Worm (Caenorhabditis elegans) whole organism, midembryonic: ENCODE measurements around the gene C56C10.9.

Source experiments
- T22C8.4 ChIP-seq: fragments of 200-800 bp; sonication (Bioruptor generic); IDR thresholded peaks from 2 replicates; pipeline ENCODE4 v1.3.6; 2022; ENCODE audit warnings: missing genetic modification characterization, missing compliant biosample characterization
- cog-1 ChIP-seq: sonication (generic microtip); optimal IDR thresholded peaks from 2 replicates; lab custom pipeline; 2016; ENCODE audit warnings: missing genetic modification characterization, missing compliant biosample characterization
- flt-1 ChIP-seq: fragments of 200-800 bp; sonication (Bioruptor generic); IDR thresholded peaks from 2 replicates; pipeline ENCODE4 v1.3.6; 2022; ENCODE audit warnings: missing genetic modification characterization, missing compliant biosample characterization
- klf-2 ChIP-seq: fragments of 200-800 bp; sonication (Bioruptor generic); conservative IDR thresholded peaks from 2 replicates; pipeline ENCODE4 v1.3.6; 2022; ENCODE audit warnings: missing genetic modification reagents, missing genetic modification characterization, missing compliant biosample characterization
- med-1 ChIP-seq: sonication (generic microtip); optimal IDR thresholded peaks from 2 replicates; lab custom pipeline; 2017; ENCODE audit warnings: missing genetic modification characterization, mild to moderate bottlenecking, missing compliant biosample characterization, antibody characterized with exemption, missing genetic modification reagents; ENCODE audit not compliant: insufficient read depth
- ref-1 ChIP-seq: fragments of 200-800 bp; sonication (Bioruptor generic); conservative IDR thresholded peaks from 2 replicates; pipeline ENCODE4 v1.3.6; 2022; ENCODE audit warnings: missing genetic modification reagents, missing genetic modification characterization, missing compliant biosample characterization
- tab-1 ChIP-seq: fragments of 200-800 bp; sonication (Bioruptor generic); IDR thresholded peaks from 2 replicates; pipeline ENCODE4 v1.3.6; 2022; ENCODE audit warnings: missing genetic modification characterization, missing compliant biosample characterization
- ztf-23 ChIP-seq: fragments of 200-800 bp; sonication (Bioruptor generic); IDR thresholded peaks from 2 replicates; pipeline ENCODE4 v1.3.6; 2022; ENCODE audit warnings: missing genetic modification reagents, missing genetic modification characterization, missing compliant biosample characterization
- ztf-29 ChIP-seq: fragments of 200-800 bp; sonication (Bioruptor generic); IDR thresholded peaks from 2 replicates; pipeline ENCODE4 v1.3.6; 2022; ENCODE audit warnings: missing genetic modification reagents, missing genetic modification characterization, missing compliant biosample characterization

Gene C56C10.9

ce11 chrII:6598050-6598449 is 5.9 kb upstream of the C56C10.9 start, which contains the start of gene dnj-8:
TSS of gene dnj-8 (minus strand) at chrII:6598080.
- peak; percentile 43; the same call in 1 of the 2 replicates for TF ChIP-seq ztf-23 (GFP tag; lab: Robert Waterston, UW)
- TF ChIP-seq tab-1 (GFP tag; lab: Robert Waterston, UW): no peak
- no peak for TF ChIP-seq ztf-29 (GFP tag; lab: Robert Waterston, UW)
- TF ChIP-seq klf-2 (GFP tag; lab: Robert Waterston, UW): no peak
- no peak for TF ChIP-seq T22C8.4 (GFP tag; lab: Robert Waterston, UW)
- TF ChIP-seq med-1: no peak

ce11 chrII:6597507-6597906 is 5.4 kb upstream of the C56C10.9 start:
- no peak for TF ChIP-seq med-1
- no peak for TF ChIP-seq T22C8.4 (GFP tag; lab: Robert Waterston, UW)
- TF ChIP-seq ztf-23 (GFP tag; lab: Robert Waterston, UW): no peak
- no peak for TF ChIP-seq ztf-29 (GFP tag; lab: Robert Waterston, UW)
- no peak for TF ChIP-seq flt-1 (GFP tag; lab: Robert Waterston, UW)
- no peak for TF ChIP-seq tab-1 (GFP tag; lab: Robert Waterston, UW)
- no peak for TF ChIP-seq klf-2 (GFP tag; lab: Robert Waterston, UW)
- TF ChIP-seq cog-1: no peak
- TF ChIP-seq ref-1 (GFP tag; lab: Robert Waterston, UW): no peak

- TF ChIP-seq klf-2 (GFP tag; lab: Robert Waterston, UW): no peak
- no peak for TF ChIP-seq ref-1 (GFP tag; lab: Robert Waterston, UW)
- TF ChIP-seq ztf-29 (GFP tag; lab: Robert Waterston, UW): no peak
- TF ChIP-seq tab-1 (GFP tag; lab: Robert Waterston, UW): no peak
- no peak for TF ChIP-seq flt-1 (GFP tag; lab: Robert Waterston, UW)
- TF ChIP-seq med-1: no peak
- TF ChIP-seq ztf-23 (GFP tag; lab: Robert Waterston, UW): no peak
Measured at ce11 chrII:6594151-6594550, 2.0 kb upstream of the C56C10.9 start, which contains the start of gene aipr-1. TSS of gene aipr-1 (minus strand) at chrII:6594251.

- TF ChIP-seq klf-2 (GFP tag; lab: Robert Waterston, UW) (no peak), med-1 (no peak), T22C8.4 (GFP tag; lab: Robert Waterston, UW) (no peak), ref-1 (GFP tag; lab: Robert Waterston, UW) (no peak), ztf-23 (GFP tag; lab: Robert Waterston, UW) (no peak), cog-1 (no peak), ztf-29 (GFP tag; lab: Robert Waterston, UW) (no peak), tab-1 (GFP tag; lab: Robert Waterston, UW) (no peak), flt-1 (GFP tag; lab: Robert Waterston, UW) (no peak)
Measured at ce11 chrII:6591000-6591399, 1.2 kb downstream of the C56C10.9 start.

ce11 chrII:6589408-6589807 is 2.7 kb downstream of the C56C10.9 start, which contains the start of gene vps-32.1:
TSS of gene vps-32.1 (plus strand) at chrII:6589708.
- no peak for TF ChIP-seq T22C8.4 (GFP tag; lab: Robert Waterston, UW)
- no peak for TF ChIP-seq ztf-23 (GFP tag; lab: Robert Waterston, UW)
- no peak for TF ChIP-seq ref-1 (GFP tag; lab: Robert Waterston, UW)

ce11 chrII:6588605-6589292 is 3.4 kb downstream of the C56C10.9 start, which contains the start of gene icd-1:
TSS of gene icd-1 (minus strand) at chrII:6588655.
- TF ChIP-seq ztf-23 (GFP tag; lab: Robert Waterston, UW) (peak; percentile 100), ref-1 (GFP tag; lab: Robert Waterston, UW) (no peak), cog-1 (peak; percentile 84), T22C8.4 (GFP tag; lab: Robert Waterston, UW) (no peak), flt-1 (GFP tag; lab: Robert Waterston, UW) (0 out of 2 replicates have a peak, but pooled peaks have one; percentile 61), med-1 (peak; percentile 36), tab-1 (GFP tag; lab: Robert Waterston, UW) (no peak), klf-2 (GFP tag; lab: Robert Waterston, UW) (no peak), ztf-29 (GFP tag; lab: Robert Waterston, UW) (peak; percentile 73)

- TF ChIP-seq flt-1 (GFP tag; lab: Robert Waterston, UW): 0 out of 2 replicates have a peak, but pooled peaks have one; percentile 14
- TF ChIP-seq T22C8.4 (GFP tag; lab: Robert Waterston, UW): no peak
Measured at ce11 chrII:6587264-6587870, 4.8 kb downstream of the C56C10.9 start, which contains the start of gene C56C10.7. TSS of gene C56C10.7 (minus strand) at chrII:6587575.

ce11 chrII:6582758-6583157 is 9.4 kb downstream of the C56C10.9 start, which contains the start of gene C56C10.4:
TSS of gene C56C10.4 (plus strand) at chrII:6583058.
- no peak for TF ChIP-seq med-1
- no peak for TF ChIP-seq klf-2 (GFP tag; lab: Robert Waterston, UW)
- TF ChIP-seq ztf-29 (GFP tag; lab: Robert Waterston, UW): no peak
- no peak for TF ChIP-seq tab-1 (GFP tag; lab: Robert Waterston, UW)
- no peak for TF ChIP-seq T22C8.4 (GFP tag; lab: Robert Waterston, UW)
- TF ChIP-seq cog-1: no peak
- no peak for TF ChIP-seq flt-1 (GFP tag; lab: Robert Waterston, UW)
- TF ChIP-seq ref-1 (GFP tag; lab: Robert Waterston, UW): no peak
- TF ChIP-seq ztf-23 (GFP tag; lab: Robert Waterston, UW): no peak

- TF ChIP-seq tab-1 (GFP tag; lab: Robert Waterston, UW): no peak
- no peak for TF ChIP-seq flt-1 (GFP tag; lab: Robert Waterston, UW)
- no peak for TF ChIP-seq ztf-23 (GFP tag; lab: Robert Waterston, UW)
Measured at ce11 chrII:6581236-6581635, 10.9 kb downstream of the C56C10.9 start, which contains the start of gene C56C10.6. TSS of gene C56C10.6 (minus strand) at chrII:6581336.
